Fruit fly (Drosophila melanogaster) whole organism, embryonic: Measurements from ENCODE around the gene CG43367.
A peak's percentile ranks its signal among the peaks of the same experiment; 100 is the strongest.

Experiments used
- BEAF-32 ChIP-seq: fragments of 200-800 bp; sonication (Bioruptor generic); optimal IDR thresholded peaks from 3 replicates; lab custom pipeline; 2017; ENCODE audit warnings: missing biosample characterization, missing genetic modification characterization, mild to moderate bottlenecking, moderate library complexity, missing genetic modification reagents
- CG10267 ChIP-seq: fragments of 200-800 bp; sonication (Bioruptor generic); optimal IDR thresholded peaks from 2 replicates; lab custom pipeline; 2018; ENCODE audit warnings: missing biosample characterization, mild to moderate bottlenecking, missing genetic modification characterization, moderate library complexity
- CG10979 ChIP-seq: fragments of 200-800 bp; sonication (Bioruptor generic); optimal IDR thresholded peaks from 2 replicates; lab custom pipeline; 2018; ENCODE audit warnings: missing biosample characterization, mild to moderate bottlenecking, missing genetic modification characterization, moderate library complexity
- CG13624 ChIP-seq: fragments of 200-800 bp; sonication (Bioruptor generic); optimal IDR thresholded peaks from 2 replicates; lab custom pipeline; 2016; ENCODE audit warnings: missing biosample characterization, missing genetic modification characterization
- CG14710 ChIP-seq: fragments of 200-800 bp; sonication (Bioruptor generic); optimal IDR thresholded peaks from 3 replicates; lab custom pipeline; 2019; ENCODE audit warnings: missing biosample characterization, mild to moderate bottlenecking, missing genetic modification characterization, moderate library complexity
- CG15696 ChIP-seq: fragments of 200-800 bp; sonication (Bioruptor generic); optimal IDR thresholded peaks from 2 replicates; lab custom pipeline; 2019; ENCODE audit warnings: missing biosample characterization, mild to moderate bottlenecking, missing genetic modification characterization, moderate library complexity
- CG17359 ChIP-seq: fragments of 200-800 bp; sonication (Bioruptor generic); optimal IDR thresholded peaks from 3 replicates; lab custom pipeline; 2018; ENCODE audit warnings: missing biosample characterization, mild to moderate bottlenecking, missing genetic modification characterization, moderate library complexity
- CG17829 ChIP-seq: fragments of 200-800 bp; optimal IDR thresholded peaks from 2 replicates; lab custom pipeline; 2019; ENCODE audit warnings: missing biosample characterization, mild to moderate bottlenecking, missing genetic modification characterization, moderate library complexity
- CG18599 ChIP-seq: fragments of 200-800 bp; sonication (Bioruptor generic); optimal IDR thresholded peaks from 3 replicates; lab custom pipeline; 2017; ENCODE audit warnings: missing biosample characterization, missing genetic modification characterization, mild to moderate bottlenecking, moderate library complexity, missing genetic modification reagents
- CG2712 ChIP-seq: fragments of 200-800 bp; optimal IDR thresholded peaks from 3 replicates; lab custom pipeline; 2019; ENCODE audit warnings: missing biosample characterization, mild to moderate bottlenecking, missing genetic modification characterization, moderate library complexity
- CG30020 ChIP-seq: fragments of 200-800 bp; optimal IDR thresholded peaks from 2 replicates; lab custom pipeline; 2019; ENCODE audit warnings: missing biosample characterization, mild to moderate bottlenecking, missing genetic modification characterization, moderate library complexity
- CG31441 ChIP-seq: fragments of 200-800 bp; sonication (Bioruptor generic); IDR thresholded peaks from 2 replicates; pipeline ENCODE4 v1.3.6; 2022; ENCODE audit warnings: missing biosample characterization, missing genetic modification characterization
- CG4404 ChIP-seq: fragments of 200-800 bp; sonication (Bioruptor generic); IDR thresholded peaks from 2 replicates; pipeline ENCODE4 v1.3.6; 2022; ENCODE audit warnings: missing biosample characterization, missing genetic modification characterization
- CG4424 ChIP-seq: fragments of 200-800 bp; sonication (Bioruptor generic); optimal IDR thresholded peaks from 3 replicates; lab custom pipeline; 2016; ENCODE audit warnings: missing biosample characterization, missing genetic modification characterization
- CG4730 ChIP-seq: fragments of 200-800 bp; sonication (Bioruptor generic); IDR thresholded peaks from 2 replicates; pipeline ENCODE4 v1.3.6; 2022; ENCODE audit warnings: missing biosample characterization, missing genetic modification characterization
- CG5245 ChIP-seq: fragments of 200-800 bp; sonication (Bioruptor generic); optimal IDR thresholded peaks from 3 replicates; lab custom pipeline; 2016; ENCODE audit warnings: missing biosample characterization, missing genetic modification characterization
- CG6683 ChIP-seq: fragments of 200-800 bp; sonication (Bioruptor generic); optimal IDR thresholded peaks from 2 replicates; lab custom pipeline; 2017; ENCODE audit warnings: missing biosample characterization, mild to moderate bottlenecking, missing genetic modification characterization, missing genetic modification reagents
- CG8290 ChIP-seq, 3 experiments: fragments of 200-800 bp; sonication (Bioruptor generic); optimal IDR thresholded peaks; 2 replicates each; lab custom pipeline; 2016 to 2019; ENCODE audit warnings: missing biosample characterization in 3 of 3, missing genetic modification characterization in 3 of 3, mild to moderate bottlenecking in 2 of 3, moderate library complexity in 1 of 3
- CG8924 ChIP-seq: fragments of 200-800 bp; optimal IDR thresholded peaks from 3 replicates; lab custom pipeline; 2019; ENCODE audit warnings: missing biosample characterization, mild to moderate bottlenecking, missing genetic modification characterization, moderate library complexity
- Camta ChIP-seq: fragments of 200-800 bp; sonication (Bioruptor generic); optimal IDR thresholded peaks from 2 replicates; lab custom pipeline; 2016; ENCODE audit warnings: missing biosample characterization, missing genetic modification characterization
- Dip3 ChIP-seq: fragments of 200-800 bp; sonication (Bioruptor generic); optimal IDR thresholded peaks from 3 replicates; lab custom pipeline; 2016; ENCODE audit warnings: missing biosample characterization, missing genetic modification characterization
- Drgx ChIP-seq: fragments of 200-800 bp; sonication (Bioruptor generic); IDR thresholded peaks from 2 replicates; pipeline ENCODE4 v1.3.6; 2022; ENCODE audit warnings: missing biosample characterization, missing genetic modification characterization
- HmgD ChIP-seq: fragments of 200-800 bp; sonication (Bioruptor generic); optimal IDR thresholded peaks from 3 replicates; lab custom pipeline; 2016; ENCODE audit warnings: missing biosample characterization, missing genetic modification characterization
- Ptx1 ChIP-seq: fragments of 200-800 bp; sonication (Bioruptor generic); IDR thresholded peaks from 2 replicates; pipeline ENCODE4 v1.3.6; 2022; ENCODE audit warnings: missing biosample characterization, missing genetic modification characterization
- Ravus ChIP-seq: fragments of 200-800 bp; sonication (Bioruptor generic); IDR thresholded peaks from 2 replicates; pipeline ENCODE4 v1.3.6; 2022; ENCODE audit warnings: missing biosample characterization, missing genetic modification characterization
- Rx ChIP-seq: fragments of 200-800 bp; sonication (Bioruptor generic); IDR thresholded peaks from 2 replicates; pipeline ENCODE4 v1.3.6; 2022; ENCODE audit warnings: missing biosample characterization, missing genetic modification characterization
- Six4 ChIP-seq: fragments of 200-800 bp; sonication (Bioruptor generic); optimal IDR thresholded peaks from 2 replicates; lab custom pipeline; 2016; ENCODE audit warnings: missing biosample characterization, missing genetic modification characterization
- Sry-δ ChIP-seq: fragments of 200-800 bp; sonication (Bioruptor generic); optimal IDR thresholded peaks from 2 replicates; lab custom pipeline; 2016; ENCODE audit warnings: missing biosample characterization, missing genetic modification characterization
- ara ChIP-seq: fragments of 200-800 bp; sonication (Bioruptor generic); IDR thresholded peaks from 2 replicates; pipeline ENCODE4 v1.3.6; 2022; ENCODE audit warnings: missing biosample characterization, missing genetic modification characterization
- dysf ChIP-seq: fragments of 200-800 bp; sonication (Bioruptor generic); IDR thresholded peaks from 3 replicates; pipeline ENCODE4 v1.3.6; 2022; ENCODE audit warnings: missing biosample characterization, missing genetic modification characterization
- fd96Cb ChIP-seq: fragments of 200-800 bp; sonication (Bioruptor generic); optimal IDR thresholded peaks from 2 replicates; lab custom pipeline; 2018; ENCODE audit warnings: missing biosample characterization, mild to moderate bottlenecking, missing genetic modification characterization, moderate library complexity
- fru ChIP-seq: fragments of >200 bp; optimal IDR thresholded peaks from 2 replicates; lab custom pipeline; 2017
- hbn ChIP-seq: fragments of 200-800 bp; sonication (Bioruptor generic); IDR thresholded peaks from 2 replicates; pipeline ENCODE4 v1.3.6; 2022; ENCODE audit warnings: missing biosample characterization, missing genetic modification characterization; ENCODE audit not compliant: partially characterized antibody
- hkb ChIP-seq, 2 experiments: fragments of 200-800 bp in 1 of 2; fragments of >200 bp in 1 of 2; sonication (Bioruptor generic) in 1 of 2; IDR thresholded peaks in 1 of 2; optimal IDR thresholded peaks in 1 of 2; 2 replicates each; pipeline versions ENCODE4 v1.3.6 to Lab custom; 2017 to 2022; ENCODE audit warnings: missing biosample characterization in 1 of 2, missing genetic modification characterization in 1 of 2
- phol ChIP-seq: fragments of 200-800 bp; sonication (Bioruptor generic); optimal IDR thresholded peaks from 3 replicates; lab custom pipeline; 2018; ENCODE audit warnings: missing biosample characterization, mild to moderate bottlenecking, missing genetic modification characterization, moderate library complexity
- prd ChIP-seq, 3 experiments: fragments of >200 bp in 2 of 3; fragments of 200-800 bp in 1 of 3; sonication (Bioruptor generic) in 1 of 3; optimal IDR thresholded peaks in 2 of 3; IDR thresholded peaks in 1 of 3; 2 replicates in 2 of 3; 3 replicates in 1 of 3; pipeline versions ENCODE4 v1.3.6 to Lab custom; 2017 to 2022; ENCODE audit warnings: missing biosample characterization in 1 of 3, missing genetic modification characterization in 1 of 3
- sens ChIP-seq: fragments of 200-800 bp; sonication (Bioruptor generic); peaks from one replicate; lab custom pipeline; 2016; ENCODE audit warnings: missing biosample characterization, missing genetic modification characterization
- slou ChIP-seq: fragments of 200-800 bp; sonication (Bioruptor generic); optimal IDR thresholded peaks from 3 replicates; lab custom pipeline; 2016; ENCODE audit warnings: missing biosample characterization, missing genetic modification characterization
- sob ChIP-seq: fragments of 200-800 bp; sonication (Bioruptor generic); IDR thresholded peaks from 2 replicates; pipeline ENCODE4 v1.3.6; 2022; ENCODE audit warnings: missing biosample characterization, missing genetic modification characterization
- stc ChIP-seq: fragments of 200-800 bp; sonication (Bioruptor generic); IDR thresholded peaks from 2 replicates; pipeline ENCODE4 v1.3.6; 2022; ENCODE audit warnings: missing biosample characterization, missing genetic modification characterization
- tap ChIP-seq: fragments of 200-800 bp; optimal IDR thresholded peaks from 3 replicates; lab custom pipeline; 2019; ENCODE audit warnings: missing biosample characterization, mild to moderate bottlenecking, missing genetic modification characterization, moderate library complexity
- tgo ChIP-seq: fragments of 200-800 bp; sonication (Bioruptor generic); IDR thresholded peaks from 3 replicates; pipeline ENCODE4 v1.3.6; 2022; ENCODE audit warnings: missing biosample characterization, missing genetic modification characterization
- trem ChIP-seq: fragments of 200-800 bp; optimal IDR thresholded peaks from 3 replicates; lab custom pipeline; 2019; ENCODE audit warnings: missing biosample characterization, mild to moderate bottlenecking, missing genetic modification characterization, moderate library complexity
- vvl ChIP-seq: fragments of 200-800 bp; sonication (Bioruptor generic); IDR thresholded peaks from 2 replicates; pipeline ENCODE4 v1.3.6; 2022; ENCODE audit warnings: missing biosample characterization, missing genetic modification characterization
- zen ChIP-seq: fragments of 200-800 bp; sonication (Bioruptor generic); optimal IDR thresholded peaks from 3 replicates; lab custom pipeline; 2018; ENCODE audit warnings: missing biosample characterization, mild to moderate bottlenecking, missing genetic modification characterization, moderate library complexity
- zfh1 ChIP-seq: fragments of 200-800 bp; sonication (Bioruptor generic); IDR thresholded peaks from 3 replicates; pipeline ENCODE4 v1.3.6; 2022; ENCODE audit warnings: missing biosample characterization, missing genetic modification characterization

CG43367 gene

dm6 chr3L:4204867-4205266 is 11.1 kb downstream of the CG43367 start:
- no peak for TF ChIP-seq BEAF-32
- no peak for TF ChIP-seq CG8290 (GFP tag; optimal IDR thresholded peaks at IDR 0.05; lab: Kevin White, UChicago)
- no peak for TF ChIP-seq CG8290 (tag; optimal IDR thresholded peaks at IDR 0.05; lab: Kevin White, UChicago)
- no peak for TF ChIP-seq slou (GFP tag; lab: Kevin White, UChicago)

dm6 chr3L:4209078-4209477 is 15.3 kb downstream of the CG43367 start, which contains the start of gene Cpr64Aa:
TSS of gene Cpr64Aa (minus strand) at chr3L:4209178.
- TF ChIP-seq Dip3 (GFP tag; lab: Kevin White, UChicago) (no peak), CG8924 (tag; lab: Kevin White, UChicago) (no peak), Camta (GFP tag; lab: Kevin White, UChicago) (no peak), CG30020 (tag; lab: Kevin White, UChicago) (no peak)

- TF ChIP-seq CG18599 (GFP tag; lab: Kevin White, UChicago) (no peak), Rx (GFP tag; lab: Robert Waterston, UW) (0 out of 2 replicates have a peak, but pooled peaks have one; percentile 35), sens (peak; percentile 82), CG17829 (peak; percentile 44), CG31441 (GFP tag; lab: Robert Waterston, UW) (peak; percentile 47), zfh1 (GFP tag; lab: Robert Waterston, UW) (peak; percentile 64), dysf (0 out of 3 replicates have a peak, but pooled peaks have one; percentile 26), phol (peak; percentile 42), prd (optimal IDR thresholded peaks at IDR 0.05; lab: Kevin White, UChicago) (no peak), prd (GFP tag; IDR thresholded peaks at IDR 0.05; lab: Robert Waterston, UW) (peak; percentile 68; the same call in 2 of the 3 replicates), CG13624 (GFP tag; lab: Kevin White, UChicago) (no peak), zen (peak; percentile 60), sob (peak; percentile 12; the same call in 1 of the 2 replicates), tgo (GFP tag; lab: Robert Waterston, UW) (0 out of 3 replicates have a peak, but pooled peaks have one; percentile 26), CG4730 (GFP tag; lab: Robert Waterston, UW) (0 out of 2 replicates have a peak, but pooled peaks have one; percentile 18), Ptx1 (peak; percentile 23; the same call in 1 of the 2 replicates), fru (lab: Kevin White, UChicago) (no peak), Drgx (peak; percentile 74), CG10979 (tag; lab: Kevin White, UChicago) (peak; percentile 52), CG2712 (tag; lab: Kevin White, UChicago) (peak; percentile 62), stc (GFP tag; lab: Robert Waterston, UW) (0 out of 2 replicates have a peak, but pooled peaks have one; percentile 23), hkb (optimal IDR thresholded peaks at IDR 0.05; lab: Kevin White, UChicago) (no peak), hkb (GFP tag; IDR thresholded peaks at IDR 0.05; lab: Robert Waterston, UW) (0 out of 2 replicates have a peak, but pooled peaks have one; percentile 11), CG5245 (GFP tag; lab: Kevin White, UChicago) (peak; percentile 4), CG10267 (tag; lab: Kevin White, UChicago) (peak; percentile 15), hbn (GFP tag; lab: Robert Waterston, UW) (no peak), Sry-δ (GFP tag; lab: Kevin White, UChicago) (no peak), vvl (GFP tag; lab: Robert Waterston, UW) (peak; percentile 47), CG14710 (peak; percentile 23), CG17359 (tag; lab: Kevin White, UChicago) (peak; percentile 34), HmgD (GFP tag; lab: Kevin White, UChicago) (no peak), CG6683 (no peak), fd96Cb (tag; lab: Kevin White, UChicago) (peak; percentile 40), CG4404 (0 out of 2 replicates have a peak, but pooled peaks have one; percentile 18), trem (tag; lab: Kevin White, UChicago) (peak; percentile 16), CG15696 (tag; lab: Kevin White, UChicago) (peak; percentile 20), Ravus (GFP tag; lab: Robert Waterston, UW) (no peak), tap (tag; lab: Kevin White, UChicago) (peak; percentile 35), ara (GFP tag; lab: Robert Waterston, UW) (peak; percentile 58), CG4424 (GFP tag; lab: Kevin White, UChicago) (peak; percentile 5), Six4 (GFP tag; lab: Kevin White, UChicago) (peak; percentile 11)
Measured at dm6 chr3L:4209731-4210130, 15.9 kb downstream of the CG43367 start.
